Worm (Caenorhabditis elegans) whole organism, L2 larva: Measurements from ENCODE around the gene wago-10.

Source experiments
- lin-13 ChIP-seq: fragments of 150-350 bp; optimal IDR thresholded peaks from 2 replicates; lab custom pipeline; 2014; ENCODE audit warnings: missing biosample characterization, missing genetic modification reagents, missing genetic modification characterization
- lsy-2 ChIP-seq, 2 experiments: fragments of 150-350 bp in 1 of 2; sonication (generic microtip) in 1 of 2; optimal IDR thresholded peaks; 2 replicates each; lab custom pipeline; 2014 to 2017; ENCODE audit warnings: missing biosample characterization in 2 of 2, missing genetic modification characterization in 2 of 2
- mab-5 ChIP-seq: fragments of 150-350 bp; optimal IDR thresholded peaks from 2 replicates; lab custom pipeline; 2014; ENCODE audit warnings: missing biosample characterization, missing genetic modification characterization
- nhr-129 ChIP-seq: fragments of 150-350 bp; optimal IDR thresholded peaks from 2 replicates; lab custom pipeline; 2014; ENCODE audit warnings: missing biosample characterization, missing genetic modification characterization
- skn-1 ChIP-seq: sonication (generic microtip); optimal IDR thresholded peaks from 2 replicates; lab custom pipeline; 2017; ENCODE audit warnings: missing biosample characterization, missing genetic modification characterization

DNA sequence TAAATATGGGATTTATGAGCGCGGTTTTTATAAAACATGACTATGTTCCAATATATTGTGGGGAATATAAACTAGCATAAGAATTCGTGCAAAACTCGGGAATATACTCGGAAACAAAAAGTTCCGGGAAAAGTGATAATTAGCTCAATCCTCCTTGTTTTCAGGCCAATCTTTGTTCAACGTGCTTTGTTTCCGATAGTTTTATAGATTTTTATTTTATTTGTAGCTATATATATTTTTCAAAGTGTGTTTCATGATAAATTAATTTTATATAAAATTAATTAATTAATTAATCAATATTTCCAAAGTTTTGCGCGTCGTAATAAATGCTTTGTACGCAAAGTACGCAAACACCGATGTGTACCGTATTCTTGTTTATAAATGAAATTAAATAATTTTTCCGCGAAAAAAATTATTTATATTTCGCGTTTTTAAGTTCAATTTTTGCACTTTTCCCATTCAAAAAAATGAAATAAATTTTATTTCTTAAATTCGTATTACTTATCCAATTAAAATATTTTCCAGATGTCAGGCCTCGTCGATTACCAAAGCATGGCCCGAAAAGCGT lies 45.7 kb upstream of the wago-10 start, which contains the start of gene F33E11.2:
- TF ChIP-seq lin-13 (GFP tag; lab: Kevin White, UChicago) = no peak
- no peak for TF ChIP-seq lsy-2 (tag; optimal IDR thresholded peaks at IDR 0.05; lab: Kevin White, UChicago)
- TF ChIP-seq mab-5 (tag; lab: Kevin White, UChicago) = no peak
- TF ChIP-seq skn-1 (tag; lab: Kevin White, UChicago) = no peak
- no peak for TF ChIP-seq nhr-129 (tag; lab: Kevin White, UChicago)
